Fruit fly (Drosophila melanogaster) whole organism, pupa: ENCODE measurements around the gene Acp63F.

Experiments
- CG8159 ChIP-seq: fragments of 200-800 bp; sonication (Bioruptor generic); optimal IDR thresholded peaks from 3 replicates; lab custom pipeline; 2018; ENCODE audit warnings: missing biosample characterization, mild to moderate bottlenecking, missing genetic modification characterization, moderate library complexity
- Snoo ChIP-seq: fragments of 200-800 bp; sonication (Bioruptor generic); optimal IDR thresholded peaks from 3 replicates; lab custom pipeline; 2017; ENCODE audit warnings: missing biosample characterization, mild to moderate bottlenecking, missing genetic modification characterization, inconsistent platforms
- fd96Ca ChIP-seq: fragments of 200-800 bp; sonication (Bioruptor generic); IDR thresholded peaks from 3 replicates; pipeline ENCODE4 v1.3.6; 2022; ENCODE audit warnings: missing biosample characterization, missing genetic modification characterization

DNA sequence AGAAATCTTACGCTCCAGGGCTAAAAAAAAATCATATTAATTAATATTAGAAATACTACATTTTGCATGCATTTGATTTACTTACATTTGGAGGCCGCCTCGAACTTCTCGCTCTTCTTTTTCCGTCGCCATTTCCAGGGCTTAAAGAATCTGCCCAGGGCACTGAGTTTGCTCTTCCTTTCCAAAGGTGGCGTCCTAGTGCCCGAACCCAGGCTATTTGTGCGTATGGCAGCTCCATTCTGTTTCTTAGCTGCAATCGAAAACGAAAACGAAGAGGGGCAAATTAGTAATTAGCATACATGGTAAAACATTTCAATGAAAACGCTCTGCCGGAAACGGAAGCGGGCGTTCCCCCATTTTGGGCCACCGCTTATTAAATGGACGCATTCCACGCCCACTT, 47.0 kb downstream of the Acp63F start:
- TF ChIP-seq fd96Ca = no peak
- no peak for TF ChIP-seq Snoo
- TF ChIP-seq CG8159 (tag; lab: Kevin White, UChicago) = no peak
